Fruit fly (Drosophila melanogaster) whole organism, prepupa: ENCODE data around the gene Nprl3.

ENCODE experiments used
- Blimp-1 ChIP-seq: fragments of 200-800 bp; sonication (Bioruptor generic); optimal IDR thresholded peaks from 3 replicates; lab custom pipeline; 2017; ENCODE audit warnings: missing biosample characterization, missing genetic modification characterization, mild to moderate bottlenecking, moderate library complexity, missing genetic modification reagents
- CG6163 ChIP-seq: fragments of 200-800 bp; sonication (Bioruptor generic); IDR thresholded peaks from 3 replicates; pipeline ENCODE4 v1.3.6; 2022; ENCODE audit warnings: missing biosample characterization, missing genetic modification characterization
- CG6792 ChIP-seq: fragments of 200-800 bp; sonication (Bioruptor generic); optimal IDR thresholded peaks from 3 replicates; lab custom pipeline; 2016; ENCODE audit warnings: missing biosample characterization, missing genetic modification characterization
- CG7368 ChIP-seq: fragments of 200-800 bp; sonication (Bioruptor generic); optimal IDR thresholded peaks from 3 replicates; lab custom pipeline; 2016; ENCODE audit warnings: missing biosample characterization, missing genetic modification characterization
- Eip93F ChIP-seq: fragments of 200-800 bp; sonication (Bioruptor generic); optimal IDR thresholded peaks from 2 replicates; lab custom pipeline; 2016; ENCODE audit warnings: missing biosample characterization, mild to moderate bottlenecking, missing genetic modification characterization
- Ets21C ChIP-seq: fragments of 200-800 bp; sonication (Bioruptor generic); optimal IDR thresholded peaks from 3 replicates; lab custom pipeline; 2016; ENCODE audit warnings: missing biosample characterization, missing genetic modification characterization
- Ets96B ChIP-seq: fragments of 200-800 bp; optimal IDR thresholded peaks from 2 replicates; lab custom pipeline; 2019; ENCODE audit warnings: missing biosample characterization, mild to moderate bottlenecking, missing genetic modification characterization, moderate library complexity
- Gug ChIP-seq: fragments of 200-800 bp; sonication (Bioruptor generic); IDR thresholded peaks from 2 replicates; pipeline ENCODE4 v1.3.6; 2022; ENCODE audit warnings: missing biosample characterization, missing genetic modification characterization
- Hr39 ChIP-seq: fragments of 200-800 bp; sonication (Bioruptor generic); optimal IDR thresholded peaks from 2 replicates; lab custom pipeline; 2016; ENCODE audit warnings: missing biosample characterization, missing genetic modification characterization
- Met ChIP-seq: fragments of 200-800 bp; sonication (Bioruptor generic); optimal IDR thresholded peaks from 3 replicates; lab custom pipeline; 2016; ENCODE audit warnings: missing biosample characterization, missing genetic modification characterization
- Sox14 ChIP-seq: fragments of 200-800 bp; sonication (Bioruptor generic); optimal IDR thresholded peaks from 3 replicates; lab custom pipeline; 2016; ENCODE audit warnings: missing biosample characterization, missing genetic modification characterization
- lz ChIP-seq: fragments of 200-800 bp; sonication (Bioruptor generic); optimal IDR thresholded peaks from 3 replicates; lab custom pipeline; 2016; ENCODE audit warnings: missing biosample characterization, missing genetic modification characterization
- pdm3 ChIP-seq: fragments of 200-800 bp; sonication (Bioruptor generic); optimal IDR thresholded peaks from 3 replicates; lab custom pipeline; 2016; ENCODE audit warnings: missing biosample characterization, missing genetic modification characterization

DNA sequence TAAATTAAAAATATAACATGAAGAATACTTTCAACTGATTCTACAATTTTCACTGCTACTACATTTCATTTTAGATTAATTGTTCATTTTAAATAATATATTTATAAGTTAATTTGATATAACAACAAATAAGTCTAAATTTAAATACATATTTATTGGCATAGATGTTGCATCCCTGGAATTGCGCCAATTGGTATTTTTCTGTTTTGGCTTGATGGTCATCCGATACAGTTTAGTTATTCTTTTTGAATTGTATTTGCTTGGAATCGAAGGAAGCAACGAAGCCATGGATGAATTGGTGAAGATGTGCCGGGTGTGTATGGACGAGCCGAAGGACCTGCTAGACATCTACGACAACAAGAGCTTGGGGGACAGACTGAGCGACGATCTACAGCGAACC, 4.7 kb downstream of the Nprl3 start, which contains the start of gene CG17361:
- TF ChIP-seq Eip93F (GFP tag; lab: Kevin White, UChicago) (no peak), CG6163 (GFP tag; lab: Robert Waterston, UW) (no peak), CG7368 (no peak), CG6792 (GFP tag; lab: Kevin White, UChicago) (no peak), Blimp-1 (GFP tag; lab: Kevin White, UChicago) (no peak), Hr39 (no peak), lz (GFP tag; lab: Kevin White, UChicago) (no peak), Sox14 (no peak), pdm3 (GFP tag; lab: Kevin White, UChicago) (no peak), Met (GFP tag; lab: Kevin White, UChicago) (no peak), Gug (GFP tag; lab: Robert Waterston, UW) (no peak), Ets96B (tag; lab: Kevin White, UChicago) (no peak), Ets21C (GFP tag; lab: Kevin White, UChicago) (no peak)
